Worm (Caenorhabditis elegans): Measurements from ENCODE around the gene ZK177.2.

The ZK177.2 gene

DNA sequence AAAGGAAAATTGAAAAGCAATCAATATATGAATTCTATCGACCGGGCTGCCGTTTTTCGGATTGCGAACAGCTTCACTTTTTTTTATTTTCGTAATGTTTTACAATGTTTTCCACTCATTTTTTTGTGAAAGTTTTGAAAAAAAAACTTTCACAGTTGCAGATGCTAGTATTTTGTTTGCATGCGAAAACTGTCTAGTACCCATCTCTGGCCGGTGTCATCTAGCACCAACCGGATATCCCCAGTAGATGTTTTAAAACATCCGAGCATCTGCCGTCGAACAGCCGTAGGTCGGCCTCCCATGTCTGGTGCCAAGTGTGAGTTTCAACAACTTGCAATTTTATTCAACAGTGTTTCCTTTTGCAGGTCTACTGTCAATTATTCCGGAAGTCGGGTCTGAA lies 2.4 kb downstream of the ZK177.2 start, which contains the start of gene ZK177.12:
ZK177.12 (plus strand) TSS at position 301 of the 400 bp plus-strand sequence.
- TF ChIP-seq skn-1 (tag; optimal IDR thresholded peaks at IDR 0.05) (no peak), mef-2 (tag; optimal IDR thresholded peaks at IDR 0.05) (no peak), egl-13 (tag; optimal IDR thresholded peaks at IDR 0.05) (no peak), sox-4 (tag; optimal IDR thresholded peaks at IDR 0.05) (no peak), mep-1 (tag; optimal IDR thresholded peaks at IDR 0.05) (no peak), blmp-1 (tag; optimal IDR thresholded peaks at IDR 0.05) (no peak), ces-1 (GFP tag; optimal IDR thresholded peaks at IDR 0.05) (no peak), nhr-237 (tag; optimal IDR thresholded peaks at IDR 0.05) (no peak)

ce11 chrII:5522637-5523036 lies 3.6 kb downstream of the ZK177.2 start, which contains the start of gene ZK177.11:
Gene ZK177.11, plus strand, starts transcription at chrII:5522937.
- TF ChIP-seq lin-15B (tag; optimal IDR thresholded peaks at IDR 0.05) (no peak), nhr-90 (tag; optimal IDR thresholded peaks at IDR 0.05; ENCODE audit: poor library complexity) (no peak), tbx-2 (tag; optimal IDR thresholded peaks at IDR 0.05) (no peak), egl-13 (tag; optimal IDR thresholded peaks at IDR 0.05) (no peak), nhr-77 (tag; optimal IDR thresholded peaks at IDR 0.05) (no peak), ceh-90 (tag; optimal IDR thresholded peaks at IDR 0.05) (no peak), alr-1 (tag; optimal IDR thresholded peaks at IDR 0.05; ENCODE audit: borderline replicate concordance) (no peak), mdl-1 (tag; optimal IDR thresholded peaks at IDR 0.05) (no peak), dsc-1 (tag; optimal IDR thresholded peaks at IDR 0.05) (no peak), ces-1 (GFP tag; optimal IDR thresholded peaks at IDR 0.05) (no peak), lin-39 (tag; optimal IDR thresholded peaks at IDR 0.05) (no peak), xbp-1 (tag; optimal IDR thresholded peaks at IDR 0.05) (no peak), nhr-19 (GFP tag; conservative IDR thresholded peaks at IDR 0.05) (no peak), sup-37 (GFP tag; optimal IDR thresholded peaks at IDR 0.05) (no peak), unc-62 (GFP tag; optimal IDR thresholded peaks at IDR 0.05) (no peak), lin-13 (GFP tag; optimal IDR thresholded peaks at IDR 0.05) (no peak), fos-1 (tag; optimal IDR thresholded peaks at IDR 0.05) (no peak), ceh-88 (GFP tag; IDR thresholded peaks at IDR 0.05) (no peak)

- TF ChIP-seq fkh-10 (GFP tag; optimal IDR thresholded peaks at IDR 0.05) (no peak), mep-1 (tag; optimal IDR thresholded peaks at IDR 0.05) (no peak), sup-37 (GFP tag; optimal IDR thresholded peaks at IDR 0.05) (no peak), swsn-7 (tag; optimal IDR thresholded peaks at IDR 0.05) (no peak), sptf-1 (tag; optimal IDR thresholded peaks at IDR 0.05) (no peak), nhr-237 (tag; optimal IDR thresholded peaks at IDR 0.05) (no peak), C16A3.4 (tag; optimal IDR thresholded peaks at IDR 0.05) (no peak)
Measured at ce11 chrII:5525297-5525696, 6.3 kb downstream of the ZK177.2 start, which contains the start of gene tbx-35. Gene tbx-35, minus strand, starts transcription at chrII:5525397.

DNA sequence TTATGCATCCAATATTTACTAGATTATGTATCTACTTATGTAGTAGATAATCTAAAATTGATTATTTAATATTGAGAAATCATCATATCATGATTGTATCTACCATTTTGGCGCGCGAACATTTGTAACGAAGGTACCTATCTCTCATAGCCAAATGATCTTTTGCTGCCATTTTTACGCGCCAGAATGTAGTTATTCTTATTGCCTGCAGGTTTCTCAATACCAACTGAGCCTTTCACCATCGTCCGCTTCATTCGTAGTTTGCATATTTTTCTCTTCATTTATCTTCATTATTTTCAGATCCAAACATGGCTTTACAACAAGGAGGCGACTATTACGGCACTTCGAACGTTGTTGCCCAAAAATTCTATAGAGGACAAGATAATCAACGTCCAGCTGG lies 8.8 kb downstream of the ZK177.2 start, which contains the start of gene ZK177.1:
ZK177.1 (plus strand) TSS at position 301 of the 400 bp plus-strand sequence.
- TF ChIP-seq C34B4.2 (tag; optimal IDR thresholded peaks at IDR 0.05) (no peak), irx-1 (tag; optimal IDR thresholded peaks at IDR 0.05) (no peak), unc-86 (tag; optimal IDR thresholded peaks at IDR 0.05) (no peak), zip-4 (GFP tag; optimal IDR thresholded peaks at IDR 0.05) (no peak), nhr-84 (tag; optimal IDR thresholded peaks at IDR 0.05) (no peak), lin-13 (GFP tag; optimal IDR thresholded peaks at IDR 0.05) (no peak), alr-1 (tag; optimal IDR thresholded peaks at IDR 0.05; ENCODE audit: borderline replicate concordance) (no peak), Y116A8C.19 (tag; optimal IDR thresholded peaks at IDR 0.05; ENCODE audit: borderline replicate concordance) (no peak), nhr-90 (tag; optimal IDR thresholded peaks at IDR 0.05; ENCODE audit: poor library complexity) (no peak), nhr-71 (tag; optimal IDR thresholded peaks at IDR 0.05) (no peak), ceh-63 (GFP tag; optimal IDR thresholded peaks at IDR 0.05) (no peak), egl-27 (tag; optimal IDR thresholded peaks at IDR 0.05) (no peak), nhr-85 (tag) (no peak), fkh-8 (tag; optimal IDR thresholded peaks at IDR 0.05) (no peak), grh-1 (GFP tag; IDR thresholded peaks at IDR 0.05) (no peak), dsc-1 (tag; optimal IDR thresholded peaks at IDR 0.05) (no peak), ceh-8 (GFP tag; optimal IDR thresholded peaks at IDR 0.05) (no peak), tlp-1 (tag; optimal IDR thresholded peaks at IDR 0.05) (no peak), pax-3 (tag; optimal IDR thresholded peaks at IDR 0.05) (no peak)
